Worm (Caenorhabditis elegans) whole organism, midembryonic: ENCODE results near the gene pcp-4.

Experiments
- klf-2 ChIP-seq: fragments of 200-800 bp; sonication (Bioruptor generic); conservative IDR thresholded peaks from 2 replicates; pipeline ENCODE4 v1.3.6; 2022; ENCODE audit warnings: missing genetic modification reagents, missing genetic modification characterization, missing compliant biosample characterization
- med-1 ChIP-seq: sonication (generic microtip); optimal IDR thresholded peaks from 2 replicates; lab custom pipeline; 2017; ENCODE audit warnings: missing genetic modification characterization, mild to moderate bottlenecking, missing compliant biosample characterization, antibody characterized with exemption, missing genetic modification reagents; ENCODE audit not compliant: insufficient read depth

- TF ChIP-seq med-1 (GFP tag; lab: Kevin White, UChicago) (no peak), klf-2 (GFP tag; lab: Robert Waterston, UW) (no peak)
Observed at ce11 chrV:19822093-19822492, 8.7 kb downstream of the pcp-4 start, which contains the start of gene Y116F11B.17.
